Worm (Caenorhabditis elegans) whole organism, L4 larva: ENCODE data around the gene C04G6.6.

Experiments used
- aly-2 ChIP-seq: sonication (generic microtip); optimal IDR thresholded peaks from 2 replicates; lab custom pipeline; 2018; ENCODE audit warnings: missing biosample characterization, missing genetic modification characterization
- ama-1 ChIP-seq: fragments of 150-350 bp; optimal IDR thresholded peaks from 2 replicates; lab custom pipeline; 2014; ENCODE audit warnings: inconsistent platforms, mixed read lengths
- fkh-10 ChIP-seq: fragments of 150-350 bp; optimal IDR thresholded peaks from 2 replicates; lab custom pipeline; 2014; ENCODE audit warnings: missing biosample characterization, missing genetic modification reagents, missing genetic modification characterization
- mep-1 ChIP-seq: fragments of 150-350 bp; sonication (generic microtip); optimal IDR thresholded peaks from 3 replicates; lab custom pipeline; 2014; ENCODE audit warnings: missing biosample characterization, missing genetic modification characterization
- mxl-3 ChIP-seq: fragments of 200-800 bp; sonication (Bioruptor generic); optimal IDR thresholded peaks from 2 replicates; lab custom pipeline; 2018; ENCODE audit warnings: mild to moderate bottlenecking, missing genetic modification characterization, missing compliant biosample characterization
- nhr-10 ChIP-seq: fragments of 150-350 bp; optimal IDR thresholded peaks from 2 replicates; lab custom pipeline; 2014; ENCODE audit warnings: missing biosample characterization, missing genetic modification characterization
- nhr-237 ChIP-seq: sonication (generic microtip); optimal IDR thresholded peaks from 2 replicates; lab custom pipeline; 2017; ENCODE audit warnings: missing biosample characterization, missing genetic modification characterization
- nhr-28 ChIP-seq: fragments of 150-350 bp; optimal IDR thresholded peaks from 2 replicates; lab custom pipeline; 2014; ENCODE audit warnings: missing biosample characterization, missing genetic modification characterization
- nhr-41 ChIP-seq: fragments of 200-800 bp; sonication (Bioruptor generic); IDR thresholded peaks from 2 replicates; pipeline ENCODE4 v1.3.6; 2022; ENCODE audit warnings: missing genetic modification reagents, missing genetic modification characterization, missing compliant biosample characterization
- nhr-77 ChIP-seq: fragments of 150-350 bp; optimal IDR thresholded peaks from 2 replicates; lab custom pipeline; 2014; ENCODE audit warnings: missing biosample characterization, missing genetic modification characterization
- pqm-1 ChIP-seq: sonication (generic microtip); optimal IDR thresholded peaks from 2 replicates; lab custom pipeline; 2017; ENCODE audit warnings: missing biosample characterization, missing genetic modification characterization
- sdz-12 ChIP-seq: fragments of 200-800 bp; sonication (Bioruptor generic); optimal IDR thresholded peaks from 2 replicates; lab custom pipeline; 2018; ENCODE audit warnings: mild to moderate bottlenecking, missing genetic modification characterization, missing compliant biosample characterization

DNA sequence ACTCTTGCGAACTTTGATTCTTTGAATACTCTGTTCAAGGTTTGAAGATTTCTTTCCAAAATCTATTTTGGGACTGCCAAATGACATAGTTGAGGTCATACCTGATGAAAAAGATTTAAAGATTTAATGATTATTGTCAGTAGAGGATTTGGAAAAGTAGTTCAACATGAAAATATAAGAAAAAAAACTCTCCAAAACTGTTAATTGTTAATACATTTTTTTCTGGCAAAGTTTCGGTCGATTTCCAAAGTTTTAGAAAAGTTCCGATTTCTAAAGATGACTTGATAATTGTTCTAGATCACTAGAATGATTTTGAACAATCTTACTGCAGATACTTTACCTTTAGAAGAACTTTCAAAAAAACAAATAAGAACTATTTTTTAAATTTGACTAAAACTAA is 28.3 kb downstream of the C04G6.6 start, which contains the start of gene C27A2.7:
- TF ChIP-seq nhr-28 (tag; lab: Kevin White, UChicago) (no peak), mxl-3 (GFP tag; lab: Kevin White, UChicago) (no peak), aly-2 (tag; lab: Kevin White, UChicago) (no peak), nhr-41 (GFP tag; lab: Robert Waterston, UW) (no peak), fkh-10 (GFP tag; lab: Kevin White, UChicago) (no peak), nhr-10 (no peak), nhr-237 (tag; lab: Kevin White, UChicago) (no peak), mep-1 (tag; lab: Kevin White, UChicago) (no peak), sdz-12 (GFP tag; lab: Kevin White, UChicago) (no peak), nhr-77 (tag; lab: Kevin White, UChicago) (no peak), pqm-1 (tag; lab: Kevin White, UChicago) (no peak), ama-1 (lab: Kevin White, UChicago) (no peak)
